Worm (Caenorhabditis elegans): ENCODE results near the gene aagr-3.
A peak's percentile ranks its signal among the peaks of the same experiment; 100 is the strongest.

aagr-3 gene

DNA sequence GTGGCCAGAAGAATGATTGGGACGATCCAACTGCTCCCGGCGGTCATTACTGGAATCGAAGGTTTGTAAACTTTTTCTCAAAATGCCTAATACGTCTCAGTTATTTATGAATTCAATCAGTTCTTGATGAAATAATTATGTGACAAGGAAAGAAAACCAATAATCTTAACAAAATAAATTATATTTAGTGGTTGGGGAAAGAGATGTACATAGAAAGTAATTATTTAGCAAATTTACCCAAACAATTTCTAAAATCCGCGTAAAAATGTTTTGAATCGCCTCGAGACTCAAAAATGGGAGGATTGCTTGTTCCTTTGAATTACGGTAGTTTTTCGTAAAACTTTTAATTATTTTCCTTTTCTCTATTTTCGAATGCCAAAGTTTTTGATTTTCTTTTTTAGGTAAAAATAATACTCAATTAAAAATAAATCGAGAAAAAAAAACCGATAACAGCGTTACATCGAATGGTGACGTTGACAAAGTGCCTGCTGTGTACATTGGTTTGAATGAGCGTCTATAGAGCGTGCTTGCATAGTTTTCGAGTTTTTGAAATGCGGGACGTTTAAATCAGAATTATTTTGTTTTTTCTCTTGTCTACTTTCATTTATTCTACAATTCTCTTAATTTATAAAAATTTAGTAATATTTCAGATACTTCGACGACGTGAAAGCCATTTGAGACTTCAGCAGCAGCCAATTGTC lies at the start of gene aagr-3, which contains the start of gene drap-1:
Gene aagr-3 (minus strand): TSS at position 51 of the 701 bp plus-strand sequence.
Gene drap-1 (plus strand): TSS at position 645 of the 701 bp plus-strand sequence.
- TF ChIP-seq ztf-4 (tag; optimal IDR thresholded peaks at IDR 0.05), result no peak
- peak; percentile 63 for TF ChIP-seq pqm-1 (tag; optimal IDR thresholded peaks at IDR 0.05)
- no peak for TF ChIP-seq mdl-1 (tag; optimal IDR thresholded peaks at IDR 0.05)
- TF ChIP-seq pha-4 (tag; optimal IDR thresholded peaks at IDR 0.05), result peak; percentile 96
- TF ChIP-seq ceh-28 (tag; optimal IDR thresholded peaks at IDR 0.05), result no peak
- no peak for TF ChIP-seq ztf-11 (tag; optimal IDR thresholded peaks at IDR 0.05)
- no peak for TF ChIP-seq elt-3 (tag; optimal IDR thresholded peaks at IDR 0.05)
- peak; percentile 14 for TF ChIP-seq ama-1 (optimal IDR thresholded peaks at IDR 0.05)
- TF ChIP-seq elt-2 (tag; optimal IDR thresholded peaks at IDR 0.05), result peak; percentile 68
- TF ChIP-seq nhr-11 (tag; optimal IDR thresholded peaks at IDR 0.05), result no peak
- TF ChIP-seq nhr-67 (tag; optimal IDR thresholded peaks at IDR 0.05), result no peak
- TF ChIP-seq nhr-25 (tag; optimal IDR thresholded peaks at IDR 0.05), result no peak
- TF ChIP-seq eor-1 (tag; optimal IDR thresholded peaks at IDR 0.05), result no peak
- TF ChIP-seq nfya-1 (tag; optimal IDR thresholded peaks at IDR 0.05; ENCODE audit: insufficient read depth), result peak; percentile 88
- TF ChIP-seq R02D3.7 (tag; optimal IDR thresholded peaks at IDR 0.05), result no peak
- TF ChIP-seq lsy-12 (tag; optimal IDR thresholded peaks at IDR 0.05), result no peak
- TF ChIP-seq unc-39 (tag; optimal IDR thresholded peaks at IDR 0.05), result no peak
- no peak for TF ChIP-seq ceh-16 (tag; optimal IDR thresholded peaks at IDR 0.05)
- no peak for TF ChIP-seq tbx-2 (tag; optimal IDR thresholded peaks at IDR 0.05)
- TF ChIP-seq nhr-28 (tag; optimal IDR thresholded peaks at IDR 0.05), result no peak
- TF ChIP-seq mml-1 (tag; optimal IDR thresholded peaks at IDR 0.05), result no peak
- no peak for TF ChIP-seq nhr-12 (tag; optimal IDR thresholded peaks at IDR 0.05)
- TF ChIP-seq fkh-2 (tag; optimal IDR thresholded peaks at IDR 0.05), result no peak
- TF ChIP-seq lin-39 (tag; optimal IDR thresholded peaks at IDR 0.05), result peak; percentile 81
- TF ChIP-seq nhr-23 (tag; optimal IDR thresholded peaks at IDR 0.05), result peak; percentile 55
- TF ChIP-seq nhr-237 (tag; optimal IDR thresholded peaks at IDR 0.05), result no peak
- TF ChIP-seq elt-1 (tag; optimal IDR thresholded peaks at IDR 0.05), result no peak
- no peak for TF ChIP-seq nhr-77 (tag; optimal IDR thresholded peaks at IDR 0.05)
- TF ChIP-seq nhr-76 (tag; optimal IDR thresholded peaks at IDR 0.05), result no peak
- no peak for TF ChIP-seq jun-1 (tag; optimal IDR thresholded peaks at IDR 0.05)
- no peak for TF ChIP-seq ceh-82 (tag; optimal IDR thresholded peaks at IDR 0.05)
- no peak for TF ChIP-seq fkh-10 (GFP tag; optimal IDR thresholded peaks at IDR 0.05)
- TF ChIP-seq zag-1 (tag; optimal IDR thresholded peaks at IDR 0.05), result no peak
- no peak for TF ChIP-seq unc-62 (GFP tag; optimal IDR thresholded peaks at IDR 0.05)
- no peak for TF ChIP-seq egl-27 (tag; optimal IDR thresholded peaks at IDR 0.05)
- TF ChIP-seq aly-2 (tag; optimal IDR thresholded peaks at IDR 0.05), result no peak
- no peak for TF ChIP-seq ZK546.5 (tag; optimal IDR thresholded peaks at IDR 0.05)
- TF ChIP-seq lin-15B (tag; optimal IDR thresholded peaks at IDR 0.05), result peak; percentile 71
- no peak for TF ChIP-seq ceh-9 (tag; optimal IDR thresholded peaks at IDR 0.05)
- TF ChIP-seq snpc-4 (tag; optimal IDR thresholded peaks at IDR 0.05), result peak; percentile 44
- TF ChIP-seq nhr-43 (tag; optimal IDR thresholded peaks at IDR 0.05; ENCODE audit: poor library complexity, severe bottlenecking), result no peak
- no peak for TF ChIP-seq fos-1 (tag; optimal IDR thresholded peaks at IDR 0.05)
- no peak for TF ChIP-seq daf-12 (tag; optimal IDR thresholded peaks at IDR 0.05)
- TF ChIP-seq skn-1 (tag; optimal IDR thresholded peaks at IDR 0.05), result peak; percentile 61
- TF ChIP-seq hmg-11 (tag; optimal IDR thresholded peaks at IDR 0.05), result no peak
- TF ChIP-seq egl-5 (tag; optimal IDR thresholded peaks at IDR 0.05), result peak; percentile 67
- no peak for TF ChIP-seq sea-2 (GFP tag; optimal IDR thresholded peaks at IDR 0.05)

All from whole organism, L3 larva.